Fruit fly (Drosophila melanogaster) whole organism, embryonic: ENCODE data around the gene CG33093.

Experiments
- Atf3 ChIP-seq: fragments of 200-800 bp; sonication (Bioruptor generic); optimal IDR thresholded peaks from 3 replicates; lab custom pipeline; 2016; ENCODE audit warnings: missing biosample characterization, missing genetic modification characterization
- Blimp-1 ChIP-seq: fragments of 200-800 bp; sonication (Bioruptor generic); optimal IDR thresholded peaks from 3 replicates; lab custom pipeline; 2018; ENCODE audit warnings: missing biosample characterization, missing genetic modification characterization, mild to moderate bottlenecking, moderate library complexity, missing genetic modification reagents
- CG10543 ChIP-seq: fragments of 200-800 bp; sonication (Bioruptor generic); optimal IDR thresholded peaks from 3 replicates; lab custom pipeline; 2017; ENCODE audit warnings: missing biosample characterization, mild to moderate bottlenecking, missing genetic modification characterization, moderate library complexity
- CG11723 ChIP-seq: fragments of 200-800 bp; sonication (Bioruptor generic); optimal IDR thresholded peaks from 2 replicates; lab custom pipeline; 2017; ENCODE audit warnings: missing biosample characterization, mild to moderate bottlenecking, missing genetic modification characterization
- CG13424 ChIP-seq: fragments of 200-800 bp; sonication (Bioruptor generic); optimal IDR thresholded peaks from 2 replicates; lab custom pipeline; 2019; ENCODE audit warnings: missing biosample characterization, mild to moderate bottlenecking, missing genetic modification characterization, moderate library complexity
- CG13894 ChIP-seq: fragments of 200-800 bp; sonication (Bioruptor generic); optimal IDR thresholded peaks from 3 replicates; lab custom pipeline; 2018; ENCODE audit warnings: missing biosample characterization, mild to moderate bottlenecking, missing genetic modification characterization, moderate library complexity
- CG14860 ChIP-seq: fragments of 200-800 bp; sonication (Bioruptor generic); IDR thresholded peaks from 3 replicates; pipeline ENCODE4 v1.3.6; 2022; ENCODE audit warnings: missing biosample characterization, missing genetic modification characterization; ENCODE audit not compliant: partially characterized antibody
- CG14965 ChIP-seq: fragments of 200-800 bp; sonication (Bioruptor generic); optimal IDR thresholded peaks from 2 replicates; lab custom pipeline; 2016; ENCODE audit warnings: missing biosample characterization, missing genetic modification characterization, borderline replicate concordance
- CG17328 ChIP-seq: fragments of 200-800 bp; sonication (Bioruptor generic); IDR thresholded peaks from 2 replicates; pipeline ENCODE4 v1.3.6; 2022; ENCODE audit warnings: missing biosample characterization, missing genetic modification characterization
- CG18262 ChIP-seq: fragments of 200-800 bp; optimal IDR thresholded peaks from 3 replicates; lab custom pipeline; 2019; ENCODE audit warnings: missing biosample characterization, mild to moderate bottlenecking, missing genetic modification characterization, moderate library complexity
- CG18476 ChIP-seq: fragments of 200-800 bp; sonication (Bioruptor generic); optimal IDR thresholded peaks from 2 replicates; lab custom pipeline; 2016; ENCODE audit warnings: missing biosample characterization, mild to moderate bottlenecking, missing genetic modification characterization
- CG18619 ChIP-seq: fragments of 200-800 bp; sonication (Bioruptor generic); optimal IDR thresholded peaks from 3 replicates; lab custom pipeline; 2017; ENCODE audit warnings: missing biosample characterization, mild to moderate bottlenecking, missing genetic modification characterization
- CG2116 ChIP-seq: fragments of 200-800 bp; sonication (Bioruptor generic); optimal IDR thresholded peaks from 3 replicates; lab custom pipeline; 2018; ENCODE audit warnings: missing biosample characterization, mild to moderate bottlenecking, missing genetic modification characterization
- CG2129 ChIP-seq: fragments of 200-800 bp; sonication (Bioruptor generic); IDR thresholded peaks from 2 replicates; pipeline ENCODE4 v1.3.6; 2022; ENCODE audit warnings: missing biosample characterization, missing genetic modification characterization; ENCODE audit not compliant: partially characterized antibody
- CG2202 ChIP-seq: fragments of 200-800 bp; sonication (Bioruptor generic); optimal IDR thresholded peaks from 2 replicates; lab custom pipeline; 2018; ENCODE audit warnings: missing biosample characterization, mild to moderate bottlenecking, missing genetic modification characterization
- CG2712 ChIP-seq: fragments of 200-800 bp; optimal IDR thresholded peaks from 3 replicates; lab custom pipeline; 2019; ENCODE audit warnings: missing biosample characterization, mild to moderate bottlenecking, missing genetic modification characterization, moderate library complexity
- CG30403 ChIP-seq: fragments of 200-800 bp; sonication (Bioruptor generic); optimal IDR thresholded peaks from 3 replicates; lab custom pipeline; 2016; ENCODE audit warnings: missing biosample characterization, missing genetic modification characterization
- CG31441 ChIP-seq: fragments of 200-800 bp; sonication (Bioruptor generic); IDR thresholded peaks from 2 replicates; pipeline ENCODE4 v1.3.6; 2022; ENCODE audit warnings: missing biosample characterization, missing genetic modification characterization
- CG3281 ChIP-seq: fragments of 200-800 bp; sonication (Bioruptor generic); optimal IDR thresholded peaks from 3 replicates; lab custom pipeline; 2017; ENCODE audit warnings: missing biosample characterization, mild to moderate bottlenecking, missing genetic modification characterization
- CG3726 ChIP-seq: fragments of 200-800 bp; sonication (Bioruptor generic); IDR thresholded peaks from 3 replicates; pipeline ENCODE4, ENCODE4 v1.3.6; 2022; ENCODE audit warnings: missing biosample characterization, missing genetic modification characterization
- CG3847 ChIP-seq: fragments of 200-800 bp; sonication (Bioruptor generic); IDR thresholded peaks from 2 replicates; pipeline ENCODE4 v1.3.6; 2022; ENCODE audit warnings: missing biosample characterization, missing genetic modification characterization
- CG6689 ChIP-seq: fragments of 200-800 bp; sonication (Bioruptor generic); IDR thresholded peaks from 2 replicates; pipeline ENCODE4 v1.3.6; 2022; ENCODE audit warnings: missing biosample characterization, missing genetic modification characterization
- CG6765 ChIP-seq: fragments of 200-800 bp; sonication (Bioruptor generic); optimal IDR thresholded peaks from 3 replicates; lab custom pipeline; 2017; ENCODE audit warnings: missing biosample characterization, mild to moderate bottlenecking, missing genetic modification characterization
- Chrac-16 ChIP-seq: fragments of 200-800 bp; sonication (Bioruptor generic); optimal IDR thresholded peaks from 3 replicates; lab custom pipeline; 2016; ENCODE audit warnings: missing biosample characterization, missing genetic modification characterization
- HmgZ ChIP-seq: fragments of 200-800 bp; sonication (Bioruptor generic); optimal IDR thresholded peaks from 2 replicates; lab custom pipeline; 2018; ENCODE audit warnings: missing biosample characterization, mild to moderate bottlenecking, missing genetic modification characterization
- Meics ChIP-seq: fragments of 200-800 bp; sonication (Bioruptor generic); optimal IDR thresholded peaks from 2 replicates; lab custom pipeline; 2017; ENCODE audit warnings: missing biosample characterization, mild to moderate bottlenecking, missing genetic modification characterization
- Neu2 ChIP-seq: fragments of 200-800 bp; sonication (Bioruptor generic); optimal IDR thresholded peaks from 3 replicates; lab custom pipeline; 2016; ENCODE audit warnings: missing biosample characterization, missing genetic modification characterization, borderline replicate concordance
- Pdp1 ChIP-seq, 2 experiments: fragments of 200-800 bp; sonication (Bioruptor generic); optimal IDR thresholded peaks; 3 replicates each; lab custom pipeline; 2016; ENCODE audit warnings: missing biosample characterization in 2 of 2, missing genetic modification characterization in 2 of 2, mild to moderate bottlenecking in 1 of 2, moderate library complexity in 1 of 2
- Poxn ChIP-seq: fragments of 200-800 bp; sonication (Bioruptor generic); IDR thresholded peaks from 2 replicates; pipeline ENCODE4 v1.3.6; 2022; ENCODE audit warnings: missing biosample characterization, missing genetic modification characterization
- Vsx1 ChIP-seq: fragments of 200-800 bp; sonication (Bioruptor generic); optimal IDR thresholded peaks from 2 replicates; lab custom pipeline; 2017; ENCODE audit warnings: missing biosample characterization, mild to moderate bottlenecking, missing genetic modification characterization, missing genetic modification reagents
- YL-1 ChIP-seq: fragments of 200-800 bp; sonication (Bioruptor generic); optimal IDR thresholded peaks from 3 replicates; lab custom pipeline; 2017; ENCODE audit warnings: missing biosample characterization, mild to moderate bottlenecking, missing genetic modification characterization
- ac ChIP-seq: fragments of 200-800 bp; sonication (Bioruptor generic); optimal IDR thresholded peaks from 3 replicates; lab custom pipeline; 2017; ENCODE audit warnings: missing biosample characterization, mild to moderate bottlenecking, missing genetic modification characterization
- crol ChIP-seq: fragments of 200-800 bp; sonication (Bioruptor generic); IDR thresholded peaks from 2 replicates; pipeline ENCODE4 v1.3.6; 2022; ENCODE audit warnings: missing biosample characterization, missing genetic modification characterization
- en ChIP-seq: fragments of 200-800 bp; sonication (Bioruptor generic); optimal IDR thresholded peaks from 2 replicates; lab custom pipeline; 2016; ENCODE audit warnings: missing biosample characterization, missing genetic modification characterization
- exex ChIP-seq: fragments of 200-800 bp; sonication (Bioruptor generic); optimal IDR thresholded peaks from 4 replicates; lab custom pipeline; 2018; ENCODE audit warnings: missing biosample characterization, mild to moderate bottlenecking, missing genetic modification characterization, moderate library complexity
- fd3F ChIP-seq: fragments of 200-800 bp; sonication (Bioruptor generic); optimal IDR thresholded peaks from 2 replicates; lab custom pipeline; 2018; ENCODE audit warnings: missing biosample characterization, mild to moderate bottlenecking, missing genetic modification characterization, moderate library complexity
- hkb ChIP-seq, 2 experiments: fragments of 200-800 bp in 1 of 2; fragments of >200 bp in 1 of 2; sonication (Bioruptor generic) in 1 of 2; IDR thresholded peaks in 1 of 2; optimal IDR thresholded peaks in 1 of 2; 2 replicates each; pipeline versions ENCODE4 v1.3.6 to Lab custom; 2017 to 2022; ENCODE audit warnings: missing biosample characterization in 1 of 2, missing genetic modification characterization in 1 of 2
- klu ChIP-seq: fragments of 200-800 bp; sonication (Bioruptor generic); IDR thresholded peaks from 2 replicates; pipeline ENCODE4 v1.3.6; 2022; ENCODE audit warnings: missing biosample characterization, missing genetic modification characterization
- mld ChIP-seq: fragments of 200-800 bp; sonication (Bioruptor generic); IDR thresholded peaks from 3 replicates; pipeline ENCODE4 v1.3.6; 2022; ENCODE audit warnings: missing biosample characterization, missing genetic modification characterization; ENCODE audit not compliant: partially characterized antibody
- pfk ChIP-seq: fragments of 200-800 bp; sonication (Bioruptor generic); optimal IDR thresholded peaks from 2 replicates; lab custom pipeline; 2018; ENCODE audit warnings: missing biosample characterization, mild to moderate bottlenecking, missing genetic modification characterization, moderate library complexity
- pnt ChIP-seq: fragments of 200-800 bp; sonication (Bioruptor generic); optimal IDR thresholded peaks from 3 replicates; lab custom pipeline; 2016; ENCODE audit warnings: missing biosample characterization, missing genetic modification characterization
- sc ChIP-seq, 3 experiments: fragments of >200 bp in 2 of 3; fragments of 200-800 bp in 1 of 3; sonication (Bioruptor generic) in 1 of 3; optimal IDR thresholded peaks; 2 replicates in 2 of 3; 3 replicates in 1 of 3; lab custom pipeline; 2017; ENCODE audit warnings: mild to moderate bottlenecking in 1 of 3, missing biosample characterization in 1 of 3, missing genetic modification characterization in 1 of 3, missing genetic modification reagents in 1 of 3
- sisA ChIP-seq: fragments of 200-800 bp; sonication (Bioruptor generic); IDR thresholded peaks from 2 replicates; pipeline ENCODE4 v1.3.6; 2022; ENCODE audit warnings: missing biosample characterization, missing genetic modification characterization
- so ChIP-seq: fragments of 200-800 bp; sonication (Bioruptor generic); IDR thresholded peaks from 3 replicates; pipeline ENCODE4 v1.3.6; 2022; ENCODE audit warnings: missing biosample characterization, missing genetic modification characterization
- ssp ChIP-seq: fragments of 200-800 bp; sonication (Bioruptor generic); IDR thresholded peaks from 2 replicates; pipeline ENCODE4 v1.3.6; 2022; ENCODE audit warnings: missing biosample characterization, missing genetic modification characterization
- usp ChIP-seq: fragments of >200 bp; optimal IDR thresholded peaks from 2 replicates; lab custom pipeline; 2017; ENCODE audit warnings: missing biosample characterization, missing genetic modification characterization
- vnd ChIP-seq: fragments of 200-800 bp; sonication (Bioruptor generic); IDR thresholded peaks from 3 replicates; pipeline ENCODE4 v1.3.6; 2022; ENCODE audit warnings: missing biosample characterization, missing genetic modification characterization; ENCODE audit not compliant: partially characterized antibody

Gene CG33093

dm6 chr3R:22524344-22525072 is 7.2 kb downstream of the CG33093 start (continued):
- TF ChIP-seq CG13894 (tag; lab: Kevin White, UChicago) (no peak), CG3281 (GFP tag; lab: Kevin White, UChicago) (peak; percentile 38), YL-1 (peak; percentile 5), fd3F (GFP tag; lab: Kevin White, UChicago) (peak; percentile 43), CG6765 (GFP tag; lab: Kevin White, UChicago) (peak; percentile 53), exex (tag; lab: Kevin White, UChicago) (peak; percentile 10), CG2129 (GFP tag; lab: Robert Waterston, UW) (no peak), Pdp1 (GFP tag; optimal IDR thresholded peaks at IDR 0.05; lab: Kevin White, UChicago) (peak; percentile 35 to 77), CG18476 (GFP tag; lab: Kevin White, UChicago) (peak; percentile 10), sisA (no peak), pnt (GFP tag; lab: Kevin White, UChicago) (no peak), en (GFP tag; lab: Kevin White, UChicago) (peak; percentile 10), CG18262 (tag; lab: Kevin White, UChicago) (peak; percentile 42), CG2712 (tag; lab: Kevin White, UChicago) (peak; percentile 38), Vsx1 (peak; percentile 77), CG11723 (GFP tag; lab: Kevin White, UChicago) (peak; percentile 76), CG3847 (GFP tag; lab: Robert Waterston, UW) (0 out of 2 replicates have a peak, but pooled peaks have one; percentile 4), HmgZ (tag; lab: Kevin White, UChicago) (peak; percentile 50), CG3726 (peak; percentile 59; the same call in 1 of the 3 replicates), Neu2 (GFP tag; lab: Kevin White, UChicago) (no peak), vnd (GFP tag; lab: Robert Waterston, UW) (no peak), Blimp-1 (GFP tag; lab: Kevin White, UChicago) (peak; percentile 67), CG10543 (GFP tag; lab: Kevin White, UChicago) (peak; percentile 67), CG13424 (tag; lab: Kevin White, UChicago) (peak; percentile 54), Poxn (no peak), CG17328 (GFP tag; lab: Robert Waterston, UW) (0 out of 2 replicates have a peak, but pooled peaks have one; percentile 14), ssp (no peak), klu (GFP tag; lab: Robert Waterston, UW) (no peak), CG2116 (GFP tag; lab: Kevin White, UChicago) (peak; percentile 39), ac (GFP tag; lab: Kevin White, UChicago) (no peak), crol (GFP tag; lab: Robert Waterston, UW) (no peak), Atf3 (peak; percentile 56), CG14965 (GFP tag; lab: Kevin White, UChicago) (no peak), CG6689 (GFP tag; lab: Robert Waterston, UW) (no peak), CG18619 (GFP tag; lab: Kevin White, UChicago) (peak; percentile 61), sc (optimal IDR thresholded peaks at IDR 0.05; lab: Kevin White, UChicago) (no peak), sc (GFP tag; optimal IDR thresholded peaks at IDR 0.05; lab: Kevin White, UChicago) (peak; percentile 47), Meics (GFP tag; lab: Kevin White, UChicago) (peak; percentile 5), CG14860 (no peak), Chrac-16 (no peak), usp (GFP tag; lab: Kevin White, UChicago) (no peak), CG31441 (peak; percentile 56), CG2202 (tag; lab: Kevin White, UChicago) (peak; percentile 74), so (GFP tag; lab: Robert Waterston, UW) (peak; percentile 69; the same call in 2 of the 3 replicates), CG30403 (GFP tag; lab: Kevin White, UChicago) (peak; percentile 21), mld (no peak), hkb (optimal IDR thresholded peaks at IDR 0.05; lab: Kevin White, UChicago) (no peak), hkb (GFP tag; IDR thresholded peaks at IDR 0.05; lab: Robert Waterston, UW) (peak; percentile 81), pfk (peak; percentile 32)
